Worm (Caenorhabditis elegans) whole organism, L4 larva: Measurements from ENCODE around the gene spd-3.
A peak's percentile ranks its signal among the peaks of the same experiment; 100 is the strongest.

ENCODE experiments used
- F10B5.3 ChIP-seq: sonication (generic microtip); optimal IDR thresholded peaks from 2 replicates; lab custom pipeline; 2016; ENCODE audit warnings: mild to moderate bottlenecking, missing genetic modification characterization, missing compliant biosample characterization
- F26F4.8 ChIP-seq: fragments of 200-800 bp; sonication (Bioruptor generic); conservative IDR thresholded peaks from 2 replicates; pipeline ENCODE4 v1.3.6; 2022; ENCODE audit warnings: missing genetic modification characterization, missing compliant biosample characterization
- F44E2.7 ChIP-seq: fragments of 200-800 bp; sonication (Bioruptor generic); IDR thresholded peaks from 2 replicates; pipeline ENCODE4 v2.1.2; 2022; ENCODE audit warnings: missing genetic modification characterization, missing compliant biosample characterization
- R02D3.7 ChIP-seq: fragments of 150-350 bp; sonication (generic microtip); optimal IDR thresholded peaks from 3 replicates; lab custom pipeline; 2014; ENCODE audit warnings: missing biosample characterization, missing genetic modification characterization
- T20F7.1 ChIP-seq: fragments of 200-800 bp; sonication (Bioruptor generic); optimal IDR thresholded peaks from 2 replicates; lab custom pipeline; 2018; ENCODE audit warnings: mild to moderate bottlenecking, missing genetic modification characterization, missing compliant biosample characterization
- Y48G9A.11 ChIP-seq: fragments of 200-800 bp; sonication (Bioruptor generic); IDR thresholded peaks from 2 replicates; pipeline ENCODE4 v1.3.6; 2022; ENCODE audit warnings: missing genetic modification reagents, missing genetic modification characterization, missing compliant biosample characterization
- Y5F2A.4 ChIP-seq: fragments of 200-800 bp; sonication (Bioruptor generic); optimal IDR thresholded peaks from 2 replicates; lab custom pipeline; 2018; ENCODE audit warnings: mild to moderate bottlenecking, missing genetic modification characterization, missing compliant biosample characterization
- Y75B8A.6 ChIP-seq: fragments of 200-800 bp; sonication (Bioruptor generic); IDR thresholded peaks from 2 replicates; pipeline ENCODE4 v1.3.6; 2022; ENCODE audit warnings: missing genetic modification reagents, missing genetic modification characterization, missing compliant biosample characterization
- ZK337.2 ChIP-seq: fragments of 200-800 bp; sonication (Bioruptor generic); IDR thresholded peaks from 2 replicates; pipeline ENCODE4 v1.3.6; 2022; ENCODE audit warnings: missing genetic modification reagents, missing genetic modification characterization, missing compliant biosample characterization
- ZK546.5 ChIP-seq, 2 experiments: sonication (generic microtip); optimal IDR thresholded peaks; 2 replicates each; lab custom pipeline; 2017; ENCODE audit warnings: missing biosample characterization in 2 of 2, missing genetic modification characterization in 2 of 2
- aha-1 ChIP-seq: fragments of 150-350 bp; peaks from one replicate; lab custom pipeline; 2014; ENCODE audit warnings: missing biosample characterization, missing genetic modification characterization
- aly-2 ChIP-seq: sonication (generic microtip); optimal IDR thresholded peaks from 2 replicates; lab custom pipeline; 2018; ENCODE audit warnings: missing biosample characterization, missing genetic modification characterization
- arid-1 ChIP-seq: fragments of 200-800 bp; sonication (Bioruptor generic); conservative IDR thresholded peaks from 2 replicates; pipeline ENCODE4 v1.3.6; 2022; ENCODE audit warnings: missing genetic modification reagents, missing genetic modification characterization, missing compliant biosample characterization
- ceh-82 ChIP-seq: sonication (generic microtip); optimal IDR thresholded peaks from 2 replicates; lab custom pipeline; 2017; ENCODE audit warnings: missing biosample characterization, missing genetic modification characterization
- ces-1 ChIP-seq: fragments of 150-350 bp; sonication (generic microtip); optimal IDR thresholded peaks from 4 replicates; lab custom pipeline; 2014; ENCODE audit warnings: missing biosample characterization, missing genetic modification reagents, missing genetic modification characterization
- daf-12 ChIP-seq: fragments of 150-350 bp; optimal IDR thresholded peaks from 2 replicates; lab custom pipeline; 2014; ENCODE audit warnings: missing biosample characterization, missing genetic modification reagents, missing genetic modification characterization
- daf-19 ChIP-seq: fragments of 200-800 bp; sonication (Bioruptor generic); conservative IDR thresholded peaks from 2 replicates; pipeline ENCODE4 v1.3.6; 2022; ENCODE audit warnings: missing genetic modification characterization, missing compliant biosample characterization
- daf-8 ChIP-seq: fragments of 200-800 bp; sonication (Bioruptor generic); IDR thresholded peaks from 2 replicates; pipeline ENCODE4 v1.3.6; 2022; ENCODE audit warnings: missing genetic modification characterization, missing compliant biosample characterization
- dmd-9 ChIP-seq: fragments of 200-800 bp; sonication (Bioruptor generic); IDR thresholded peaks from 2 replicates; pipeline ENCODE4 v1.3.6; 2022; ENCODE audit warnings: missing genetic modification reagents, missing genetic modification characterization, missing compliant biosample characterization
- dpl-1 ChIP-seq: fragments of 150-350 bp; optimal IDR thresholded peaks from 2 replicates; lab custom pipeline; 2014; ENCODE audit warnings: missing biosample characterization, missing genetic modification reagents, missing genetic modification characterization
- egl-27 ChIP-seq: sonication (generic microtip); optimal IDR thresholded peaks from 3 replicates; lab custom pipeline; 2017; ENCODE audit warnings: missing biosample characterization, missing genetic modification reagents, missing genetic modification characterization
- fkh-10 ChIP-seq: fragments of 150-350 bp; optimal IDR thresholded peaks from 2 replicates; lab custom pipeline; 2014; ENCODE audit warnings: missing biosample characterization, missing genetic modification reagents, missing genetic modification characterization
- fos-1 ChIP-seq: fragments of 150-350 bp; optimal IDR thresholded peaks from 2 replicates; lab custom pipeline; 2014; ENCODE audit warnings: missing biosample characterization, missing genetic modification characterization
- gei-8 ChIP-seq: fragments of 200-800 bp; sonication (Bioruptor generic); optimal IDR thresholded peaks from 2 replicates; lab custom pipeline; 2018; ENCODE audit warnings: mild to moderate bottlenecking, missing genetic modification characterization, missing compliant biosample characterization
- hif-1 ChIP-seq, 2 experiments: sonication (generic microtip); optimal IDR thresholded peaks; 2 replicates each; lab custom pipeline; 2016 to 2017; ENCODE audit warnings: missing compliant biosample characterization in 2 of 2, missing genetic modification characterization in 2 of 2, missing genetic modification reagents in 2 of 2, missing genotype in 2 of 2, mild to moderate bottlenecking in 1 of 2
- hlh-30 ChIP-seq: sonication (generic microtip); optimal IDR thresholded peaks from 2 replicates; lab custom pipeline; 2017; ENCODE audit warnings: antibody characterized with exemption, mild to moderate bottlenecking, missing genetic modification characterization, missing compliant biosample characterization; ENCODE audit not compliant: insufficient read depth
- hmg-1.1 ChIP-seq: fragments of 200-800 bp; sonication (Bioruptor generic); IDR thresholded peaks from 2 replicates; pipeline ENCODE4 v1.3.6; 2022; ENCODE audit warnings: missing genetic modification reagents, missing genetic modification characterization, missing compliant biosample characterization
- jun-1 ChIP-seq: fragments of 150-350 bp; optimal IDR thresholded peaks from 2 replicates; lab custom pipeline; 2014; ENCODE audit warnings: missing biosample characterization, missing genetic modification reagents, missing genetic modification characterization
- lim-7 ChIP-seq: fragments of 200-800 bp; sonication (Bioruptor generic); IDR thresholded peaks from 2 replicates; pipeline ENCODE4 v1.3.6; 2022; ENCODE audit warnings: missing genetic modification characterization, missing compliant biosample characterization
- lin-15B ChIP-seq: fragments of 150-350 bp; sonication (generic microtip); optimal IDR thresholded peaks from 3 replicates; lab custom pipeline; 2014; ENCODE audit warnings: missing biosample characterization, missing genetic modification characterization
- lin-29 ChIP-seq: fragments of 200-800 bp; sonication (Bioruptor generic); IDR thresholded peaks from 2 replicates; pipeline ENCODE4 v1.3.6; 2022; ENCODE audit warnings: missing genetic modification reagents, missing genetic modification characterization, missing compliant biosample characterization
- lin-38 ChIP-seq: fragments of 200-800 bp; sonication (Bioruptor generic); IDR thresholded peaks from 2 replicates; pipeline ENCODE4 v1.3.6; 2022; ENCODE audit warnings: missing genetic modification reagents, missing genetic modification characterization, missing compliant biosample characterization
- lsy-2 ChIP-seq, 2 experiments: fragments of 150-350 bp in 1 of 2; sonication (generic microtip) in 1 of 2; optimal IDR thresholded peaks; 2 replicates each; lab custom pipeline; 2014 to 2017; ENCODE audit warnings: missing biosample characterization in 2 of 2, missing genetic modification characterization in 2 of 2
- mdl-1 ChIP-seq, 2 experiments: fragments of 150-350 bp in 1 of 2; sonication (generic microtip) in 1 of 2; optimal IDR thresholded peaks; 2 replicates each; lab custom pipeline; 2014 to 2017; ENCODE audit warnings: missing biosample characterization in 2 of 2, missing genetic modification characterization in 2 of 2
- mdt-29 ChIP-seq: fragments of 200-800 bp; sonication (Bioruptor generic); IDR thresholded peaks from 2 replicates; pipeline ENCODE4 v1.3.6; 2022; ENCODE audit warnings: missing genetic modification reagents, missing genetic modification characterization, missing compliant biosample characterization
- mes-2 ChIP-seq: sonication (generic microtip); optimal IDR thresholded peaks from 2 replicates; lab custom pipeline; 2016; ENCODE audit warnings: missing genotype, mild to moderate bottlenecking, missing genetic modification characterization, missing compliant biosample characterization; ENCODE audit not compliant: poor library complexity, severe bottlenecking
- mxl-3 ChIP-seq: fragments of 200-800 bp; sonication (Bioruptor generic); optimal IDR thresholded peaks from 2 replicates; lab custom pipeline; 2018; ENCODE audit warnings: mild to moderate bottlenecking, missing genetic modification characterization, missing compliant biosample characterization
- nhr-102 ChIP-seq: sonication (generic microtip); optimal IDR thresholded peaks from 2 replicates; lab custom pipeline; 2016; ENCODE audit warnings: mild to moderate bottlenecking, missing genetic modification characterization, moderate library complexity, missing compliant biosample characterization
- nhr-41 ChIP-seq: fragments of 200-800 bp; sonication (Bioruptor generic); IDR thresholded peaks from 2 replicates; pipeline ENCODE4 v1.3.6; 2022; ENCODE audit warnings: missing genetic modification reagents, missing genetic modification characterization, missing compliant biosample characterization
- nhr-48 ChIP-seq: sonication (generic microtip); optimal IDR thresholded peaks from 2 replicates; lab custom pipeline; 2016; ENCODE audit warnings: mild to moderate bottlenecking, missing genetic modification characterization, missing compliant biosample characterization
- nhr-6 ChIP-seq: fragments of 150-350 bp; optimal IDR thresholded peaks from 2 replicates; lab custom pipeline; 2014; ENCODE audit warnings: missing biosample characterization, missing genetic modification characterization
- nhr-76 ChIP-seq: fragments of 150-350 bp; optimal IDR thresholded peaks from 2 replicates; lab custom pipeline; 2014; ENCODE audit warnings: missing biosample characterization, missing genetic modification characterization
- pqm-1 ChIP-seq: sonication (generic microtip); optimal IDR thresholded peaks from 2 replicates; lab custom pipeline; 2017; ENCODE audit warnings: missing biosample characterization, missing genetic modification characterization
- saeg-2 ChIP-seq: fragments of 200-800 bp; sonication (Bioruptor generic); IDR thresholded peaks from 2 replicates; pipeline ENCODE4 v1.3.6; 2022; ENCODE audit warnings: missing genetic modification reagents, missing genetic modification characterization, missing compliant biosample characterization
- snpc-1.2 ChIP-seq: fragments of 200-800 bp; sonication (Bioruptor generic); IDR thresholded peaks from 2 replicates; pipeline ENCODE4 v1.3.6; 2022; ENCODE audit warnings: missing genetic modification reagents, missing genetic modification characterization, missing compliant biosample characterization
- snpc-4 ChIP-seq: fragments of 150-350 bp; optimal IDR thresholded peaks from 2 replicates; lab custom pipeline; 2014; ENCODE audit warnings: missing biosample characterization, missing genetic modification characterization
- tra-1 ChIP-seq: fragments of 200-800 bp; sonication (Bioruptor generic); IDR thresholded peaks from 2 replicates; pipeline ENCODE4 v1.3.6; 2022; ENCODE audit warnings: missing genetic modification reagents, missing genetic modification characterization, missing compliant biosample characterization
- unc-39 ChIP-seq: sonication (generic microtip); optimal IDR thresholded peaks from 2 replicates; lab custom pipeline; 2017; ENCODE audit warnings: missing biosample characterization, missing genetic modification characterization
- zip-11 ChIP-seq: fragments of 200-800 bp; sonication (Bioruptor generic); IDR thresholded peaks from 2 replicates; pipeline ENCODE4 v1.3.6; 2022; ENCODE audit warnings: missing genetic modification characterization, missing compliant biosample characterization
- zip-2 ChIP-seq: fragments of 150-350 bp; optimal IDR thresholded peaks from 2 replicates; lab custom pipeline; 2014; ENCODE audit warnings: missing biosample characterization, missing genetic modification characterization

The spd-3 gene

ce11 chrIV:6792380-6793309 is 30.1 kb downstream of the spd-3 start (continued):
- no peak for TF ChIP-seq R02D3.7 (tag; lab: Kevin White, UChicago)
- TF ChIP-seq hlh-30 (tag; lab: Kevin White, UChicago): no peak
- TF ChIP-seq zip-2 (tag; lab: Kevin White, UChicago): no peak
- TF ChIP-seq nhr-41 (GFP tag; lab: Robert Waterston, UW): no peak
- TF ChIP-seq pqm-1 (tag; lab: Kevin White, UChicago): no peak
- no peak for TF ChIP-seq mdt-29
- TF ChIP-seq nhr-48 (tag; lab: Kevin White, UChicago): peak; percentile 36
- no peak for TF ChIP-seq Y75B8A.6 (GFP tag; lab: Robert Waterston, UW)
- TF ChIP-seq daf-8 (GFP tag; lab: Robert Waterston, UW): no peak
- TF ChIP-seq F26F4.8 (GFP tag; lab: Robert Waterston, UW): no peak
- peak; percentile 82 for TF ChIP-seq snpc-1.2
- TF ChIP-seq Y48G9A.11 (GFP tag; lab: Robert Waterston, UW): peak; percentile 66; the same call in 1 of the 2 replicates
- TF ChIP-seq ZK546.5 (tag; optimal IDR thresholded peaks at IDR 0.05; lab: Kevin White, UChicago): no peak
- no peak for TF ChIP-seq fkh-10 (GFP tag; lab: Kevin White, UChicago)
- TF ChIP-seq dmd-9 (GFP tag; lab: Robert Waterston, UW): no peak
- peak; percentile 10; the same call in 1 of the 2 replicates for TF ChIP-seq lim-7 (GFP tag; lab: Robert Waterston, UW)
- TF ChIP-seq gei-8 (GFP tag; lab: Kevin White, UChicago): no peak
- 0 out of 2 replicates have a peak, but pooled peaks have one; percentile 56 for TF ChIP-seq F44E2.7 (GFP tag; lab: Robert Waterston, UW)
- TF ChIP-seq unc-39 (tag; lab: Kevin White, UChicago): no peak
- TF ChIP-seq hif-1 (tag; optimal IDR thresholded peaks at IDR 0.05; lab: Kevin White, UChicago): no peak
- TF ChIP-seq snpc-4 (tag; lab: Kevin White, UChicago): peak; percentile 56
- no peak for TF ChIP-seq daf-12 (tag; lab: Kevin White, UChicago)
- no peak for TF ChIP-seq F10B5.3
- TF ChIP-seq Y5F2A.4 (GFP tag; lab: Kevin White, UChicago): no peak
- TF ChIP-seq nhr-76: no peak
- no peak for TF ChIP-seq ceh-82
- TF ChIP-seq mxl-3: no peak
- no peak for TF ChIP-seq ZK337.2 (GFP tag; lab: Robert Waterston, UW)
- peak; percentile 29 for TF ChIP-seq mes-2 (tag; lab: Kevin White, UChicago)
- no peak for TF ChIP-seq aly-2
- TF ChIP-seq zip-11 (GFP tag; lab: Robert Waterston, UW): no peak
- 0 out of 2 replicates have a peak, but pooled peaks have one; percentile 13 for TF ChIP-seq arid-1
- TF ChIP-seq egl-27 (tag; lab: Kevin White, UChicago): no peak
- no peak for TF ChIP-seq saeg-2 (GFP tag; lab: Robert Waterston, UW)
- peak; percentile 72 for TF ChIP-seq nhr-102 (tag; lab: Kevin White, UChicago)
- TF ChIP-seq daf-19: no peak
- TF ChIP-seq fos-1: no peak
- peak; percentile 73 for TF ChIP-seq aha-1 (tag; lab: Kevin White, UChicago)
- no peak for TF ChIP-seq lin-15B (tag; lab: Kevin White, UChicago)
- TF ChIP-seq nhr-6 (tag; lab: Kevin White, UChicago): no peak
- TF ChIP-seq T20F7.1: peak; percentile 54
- TF ChIP-seq tra-1 (GFP tag; lab: Robert Waterston, UW): 0 out of 2 replicates have a peak, but pooled peaks have one; percentile 26
- no peak for TF ChIP-seq jun-1 (tag; lab: Kevin White, UChicago)
- TF ChIP-seq hmg-1.1: peak; percentile 22; the same call in 1 of the 2 replicates
- no peak for TF ChIP-seq lin-29 (GFP tag; lab: Robert Waterston, UW)
- peak; percentile 32 for TF ChIP-seq lin-38 (GFP tag; lab: Robert Waterston, UW)
- peak in 1 of 2 experiments; percentile 48 for TF ChIP-seq lsy-2 (tag; optimal IDR thresholded peaks at IDR 0.05; lab: Kevin White, UChicago)
- no peak for TF ChIP-seq ces-1 (GFP tag; lab: Kevin White, UChicago)
- no peak for TF ChIP-seq mdl-1 (tag; optimal IDR thresholded peaks at IDR 0.05; lab: Kevin White, UChicago)
- TF ChIP-seq dpl-1 (GFP tag; lab: Kevin White, UChicago): no peak
